Worm (Caenorhabditis elegans): ENCODE data around the gene plpp-1.1.

plpp-1.1 gene

ce11 chrII:3959432-3960102, 31.8 kb upstream of the plpp-1.1 start:
- TF ChIP-seq flt-1 (GFP tag; IDR thresholded peaks at IDR 0.05) (no peak), cog-1 (tag; optimal IDR thresholded peaks at IDR 0.05) (peak; percentile 8), ztf-29 (GFP tag; IDR thresholded peaks at IDR 0.05) (no peak), tab-1 (GFP tag; IDR thresholded peaks at IDR 0.05) (0 out of 2 replicates have a peak, but pooled peaks have one; percentile 35), ref-1 (GFP tag; conservative IDR thresholded peaks at IDR 0.05) (no peak), ztf-23 (GFP tag; IDR thresholded peaks at IDR 0.05) (no peak), T22C8.4 (GFP tag; IDR thresholded peaks at IDR 0.05) (no peak), med-1 (GFP tag; optimal IDR thresholded peaks at IDR 0.05; ENCODE audit: insufficient read depth) (no peak), klf-2 (GFP tag; conservative IDR thresholded peaks at IDR 0.05) (no peak)

ce11 chrII:3958673-3959299, 31.0 kb upstream of the plpp-1.1 start:
- TF ChIP-seq T22C8.4 (GFP tag; IDR thresholded peaks at IDR 0.05) (no peak), flt-1 (GFP tag; IDR thresholded peaks at IDR 0.05) (peak; percentile 66; the same call in 1 of the 2 replicates), cog-1 (tag; optimal IDR thresholded peaks at IDR 0.05) (peak; percentile 63), klf-2 (GFP tag; conservative IDR thresholded peaks at IDR 0.05) (no peak)

- no peak for TF ChIP-seq tab-1 (GFP tag; IDR thresholded peaks at IDR 0.05)
- TF ChIP-seq flt-1 (GFP tag; IDR thresholded peaks at IDR 0.05) = no peak
- TF ChIP-seq med-1 (GFP tag; optimal IDR thresholded peaks at IDR 0.05; ENCODE audit: insufficient read depth) = no peak
- TF ChIP-seq cog-1 (tag; optimal IDR thresholded peaks at IDR 0.05) = no peak
- no peak for TF ChIP-seq ztf-23 (GFP tag; IDR thresholded peaks at IDR 0.05)
- no peak for TF ChIP-seq T22C8.4 (GFP tag; IDR thresholded peaks at IDR 0.05)
- peak; percentile 75; the same call in 1 of the 2 replicates for TF ChIP-seq ztf-29 (GFP tag; IDR thresholded peaks at IDR 0.05)
Observed at ce11 chrII:3957455-3958212, 29.8 kb upstream of the plpp-1.1 start.

- no peak for TF ChIP-seq flt-1 (GFP tag; IDR thresholded peaks at IDR 0.05)
- TF ChIP-seq T22C8.4 (GFP tag; IDR thresholded peaks at IDR 0.05) = no peak
- no peak for TF ChIP-seq ztf-23 (GFP tag; IDR thresholded peaks at IDR 0.05)
- TF ChIP-seq cog-1 (tag; optimal IDR thresholded peaks at IDR 0.05) = no peak
Observed at ce11 chrII:3956744-3957143, 29.0 kb upstream of the plpp-1.1 start.

- TF ChIP-seq T22C8.4 (GFP tag; IDR thresholded peaks at IDR 0.05) (peak; percentile 53; the same call in 1 of the 2 replicates), flt-1 (GFP tag; IDR thresholded peaks at IDR 0.05) (no peak)
Observed at ce11 chrII:3955938-3956337, 28.1 kb upstream of the plpp-1.1 start.

- TF ChIP-seq ref-1 (GFP tag; conservative IDR thresholded peaks at IDR 0.05) = no peak
- TF ChIP-seq ztf-29 (GFP tag; IDR thresholded peaks at IDR 0.05) = no peak
Observed at ce11 chrII:3954838-3955237, 27.0 kb upstream of the plpp-1.1 start.

- no peak for TF ChIP-seq ref-1 (GFP tag; conservative IDR thresholded peaks at IDR 0.05)
- no peak for TF ChIP-seq tab-1 (GFP tag; IDR thresholded peaks at IDR 0.05)
- no peak for TF ChIP-seq T22C8.4 (GFP tag; IDR thresholded peaks at IDR 0.05)
- TF ChIP-seq ztf-29 (GFP tag; IDR thresholded peaks at IDR 0.05) = no peak
Observed at ce11 chrII:3954018-3954417, 26.2 kb upstream of the plpp-1.1 start.

ce11 chrII:3952967-3953366, 25.2 kb upstream of the plpp-1.1 start:
- TF ChIP-seq flt-1 (GFP tag; IDR thresholded peaks at IDR 0.05) (no peak), cog-1 (tag; optimal IDR thresholded peaks at IDR 0.05) (no peak), ztf-23 (GFP tag; IDR thresholded peaks at IDR 0.05) (no peak), ztf-29 (GFP tag; IDR thresholded peaks at IDR 0.05) (no peak), T22C8.4 (GFP tag; IDR thresholded peaks at IDR 0.05) (no peak), klf-2 (GFP tag; conservative IDR thresholded peaks at IDR 0.05) (no peak), ref-1 (GFP tag; conservative IDR thresholded peaks at IDR 0.05) (no peak), tab-1 (GFP tag; IDR thresholded peaks at IDR 0.05) (no peak), med-1 (GFP tag; optimal IDR thresholded peaks at IDR 0.05; ENCODE audit: insufficient read depth) (no peak)

- TF ChIP-seq tab-1 (GFP tag; IDR thresholded peaks at IDR 0.05) (no peak), flt-1 (GFP tag; IDR thresholded peaks at IDR 0.05) (no peak), med-1 (GFP tag; optimal IDR thresholded peaks at IDR 0.05; ENCODE audit: insufficient read depth) (no peak), ref-1 (GFP tag; conservative IDR thresholded peaks at IDR 0.05) (no peak)
Observed at ce11 chrII:3952368-3952767, 24.6 kb upstream of the plpp-1.1 start.

ce11 chrII:3951354-3951753, 23.6 kb upstream of the plpp-1.1 start:
- TF ChIP-seq med-1 (GFP tag; optimal IDR thresholded peaks at IDR 0.05; ENCODE audit: insufficient read depth) (no peak), cog-1 (tag; optimal IDR thresholded peaks at IDR 0.05) (no peak), klf-2 (GFP tag; conservative IDR thresholded peaks at IDR 0.05) (no peak), ztf-23 (GFP tag; IDR thresholded peaks at IDR 0.05) (no peak), ztf-29 (GFP tag; IDR thresholded peaks at IDR 0.05) (no peak)
